Worm (Caenorhabditis elegans) whole organism, mixed stage, embryonic: Measurements from ENCODE around the gene srxa-19.

Experiments used
- ceh-83 ChIP-seq: fragments of 200-800 bp; sonication (Bioruptor generic); optimal IDR thresholded peaks from 2 replicates; lab custom pipeline; 2018; ENCODE audit warnings: mild to moderate bottlenecking, missing genetic modification characterization, missing compliant biosample characterization
- elt-3 ChIP-seq: fragments of 150-350 bp; optimal IDR thresholded peaks from 2 replicates; lab custom pipeline; 2014; ENCODE audit warnings: missing biosample characterization, missing genetic modification characterization
- mls-2 ChIP-seq: sonication (generic microtip); optimal IDR thresholded peaks from 2 replicates; lab custom pipeline; 2016; ENCODE audit warnings: mild to moderate bottlenecking, missing genetic modification characterization, moderate library complexity, missing compliant biosample characterization
- nhr-76 ChIP-seq: sonication (generic microtip); optimal IDR thresholded peaks from 2 replicates; lab custom pipeline; 2017; ENCODE audit warnings: missing biosample characterization, missing genetic modification characterization

ce11 chrV:10148352-10148751 is 25.8 kb upstream of the srxa-19 start, which contains the start of gene srsx-26:
- TF ChIP-seq mls-2 (no peak), nhr-76 (tag; lab: Kevin White, UChicago) (no peak), elt-3 (tag; lab: Kevin White, UChicago) (no peak), ceh-83 (GFP tag; lab: Kevin White, UChicago) (no peak)
